Fruit fly (Drosophila melanogaster) whole organism, embryonic: Measurements from ENCODE around the gene CG15423.

ENCODE experiments used
- Adf1 ChIP-seq: fragments of 200-800 bp; sonication (Bioruptor generic); IDR thresholded peaks from 2 replicates; pipeline ENCODE4 v1.3.6; 2022; ENCODE audit warnings: missing biosample characterization, missing genetic modification characterization
- Aef1 ChIP-seq: fragments of 200-800 bp; sonication (Bioruptor generic); IDR thresholded peaks from 3 replicates; pipeline ENCODE4 v1.3.6; 2022; ENCODE audit warnings: missing biosample characterization, missing genetic modification characterization
- CG10209 ChIP-seq: fragments of 200-800 bp; sonication (Bioruptor generic); optimal IDR thresholded peaks from 3 replicates; lab custom pipeline; 2017; ENCODE audit warnings: missing biosample characterization, mild to moderate bottlenecking, missing genetic modification characterization, missing genetic modification reagents
- CG11504 ChIP-seq: fragments of 200-800 bp; sonication (Bioruptor generic); optimal IDR thresholded peaks from 3 replicates; lab custom pipeline; 2019; ENCODE audit warnings: missing biosample characterization, mild to moderate bottlenecking, missing genetic modification characterization, moderate library complexity
- CG12071 ChIP-seq: fragments of 200-800 bp; sonication (Bioruptor generic); optimal IDR thresholded peaks from 3 replicates; lab custom pipeline; 2018; ENCODE audit warnings: missing biosample characterization, mild to moderate bottlenecking, missing genetic modification characterization
- CG12659 ChIP-seq: fragments of 200-800 bp; sonication (Bioruptor generic); optimal IDR thresholded peaks from 3 replicates; lab custom pipeline; 2017; ENCODE audit warnings: mild to moderate bottlenecking, missing biosample characterization, missing genetic modification reagents, missing genetic modification characterization
- CG13894 ChIP-seq: fragments of 200-800 bp; sonication (Bioruptor generic); optimal IDR thresholded peaks from 3 replicates; lab custom pipeline; 2018; ENCODE audit warnings: missing biosample characterization, mild to moderate bottlenecking, missing genetic modification characterization, moderate library complexity
- CG14860 ChIP-seq: fragments of 200-800 bp; sonication (Bioruptor generic); IDR thresholded peaks from 3 replicates; pipeline ENCODE4 v1.3.6; 2022; ENCODE audit warnings: missing biosample characterization, missing genetic modification characterization; ENCODE audit not compliant: partially characterized antibody
- CG15269 ChIP-seq: fragments of 200-800 bp; sonication (Bioruptor generic); optimal IDR thresholded peaks from 2 replicates; lab custom pipeline; 2018; ENCODE audit warnings: missing biosample characterization, mild to moderate bottlenecking, missing genetic modification characterization, moderate library complexity
- CG1603 ChIP-seq: fragments of 200-800 bp; sonication (Bioruptor generic); optimal IDR thresholded peaks from 2 replicates; lab custom pipeline; 2019; ENCODE audit warnings: missing biosample characterization, mild to moderate bottlenecking, missing genetic modification characterization, moderate library complexity
- CG17328 ChIP-seq: fragments of 200-800 bp; sonication (Bioruptor generic); IDR thresholded peaks from 2 replicates; pipeline ENCODE4 v1.3.6; 2022; ENCODE audit warnings: missing biosample characterization, missing genetic modification characterization
- CG17912 ChIP-seq: fragments of 200-800 bp; sonication (Bioruptor generic); optimal IDR thresholded peaks from 2 replicates; lab custom pipeline; 2018; ENCODE audit warnings: missing biosample characterization, mild to moderate bottlenecking, missing genetic modification characterization
- CG3163 ChIP-seq: fragments of 200-800 bp; sonication (Bioruptor generic); optimal IDR thresholded peaks from 3 replicates; lab custom pipeline; 2016; ENCODE audit warnings: missing biosample characterization, missing genetic modification characterization
- CG42726 ChIP-seq: fragments of 200-800 bp; sonication (Bioruptor generic); IDR thresholded peaks from 2 replicates; pipeline ENCODE4 v1.3.6; 2022; ENCODE audit warnings: missing biosample characterization, missing genetic modification characterization; ENCODE audit not compliant: partially characterized antibody
- CG7271 ChIP-seq: fragments of 200-800 bp; sonication (Bioruptor generic); optimal IDR thresholded peaks from 2 replicates; lab custom pipeline; 2018; ENCODE audit warnings: missing biosample characterization, mild to moderate bottlenecking, missing genetic modification characterization, moderate library complexity
- CG7372 ChIP-seq: fragments of 200-800 bp; sonication (Bioruptor generic); IDR thresholded peaks from 2 replicates; pipeline ENCODE4 v1.3.6; 2022; ENCODE audit warnings: missing biosample characterization, missing genetic modification characterization
- CG7987 ChIP-seq: fragments of 200-800 bp; sonication (Bioruptor generic); optimal IDR thresholded peaks from 2 replicates; lab custom pipeline; 2018; ENCODE audit warnings: missing biosample characterization, mild to moderate bottlenecking, missing genetic modification characterization, moderate library complexity
- CG9609 ChIP-seq: fragments of 200-800 bp; sonication (Bioruptor generic); optimal IDR thresholded peaks from 3 replicates; lab custom pipeline; 2016; ENCODE audit warnings: missing biosample characterization, missing genetic modification characterization
- CG9876 ChIP-seq: fragments of 200-800 bp; sonication (Bioruptor generic); optimal IDR thresholded peaks from 2 replicates; lab custom pipeline; 2016; ENCODE audit warnings: missing biosample characterization, missing genetic modification characterization
- CHES-1-like ChIP-seq: fragments of 200-800 bp; sonication (Bioruptor generic); optimal IDR thresholded peaks from 2 replicates; lab custom pipeline; 2016; ENCODE audit warnings: missing biosample characterization, missing genetic modification characterization
- Chrac-16 ChIP-seq: fragments of 200-800 bp; sonication (Bioruptor generic); optimal IDR thresholded peaks from 3 replicates; lab custom pipeline; 2016; ENCODE audit warnings: missing biosample characterization, missing genetic modification characterization
- ERR ChIP-seq: fragments of 200-800 bp; sonication (Bioruptor generic); optimal IDR thresholded peaks from 2 replicates; lab custom pipeline; 2016; ENCODE audit warnings: missing biosample characterization, missing genetic modification characterization
- Fer1 ChIP-seq: fragments of 200-800 bp; sonication (Bioruptor generic); optimal IDR thresholded peaks from 2 replicates; lab custom pipeline; 2017; ENCODE audit warnings: missing biosample characterization, mild to moderate bottlenecking, missing genetic modification characterization
- GATAe ChIP-seq: fragments of 200-800 bp; sonication (Bioruptor generic); conservative IDR thresholded peaks from 2 replicates; pipeline ENCODE4 v1.3.6; 2022; ENCODE audit warnings: missing biosample characterization, missing genetic modification characterization
- Hr78 ChIP-seq, 2 experiments: fragments of 200-800 bp in 1 of 2; fragments of >200 bp in 1 of 2; sonication (Bioruptor generic) in 1 of 2; optimal IDR thresholded peaks; 2 replicates each; lab custom pipeline; 2017 to 2019; ENCODE audit warnings: missing biosample characterization in 2 of 2, missing genetic modification characterization in 2 of 2, mild to moderate bottlenecking in 1 of 2, moderate library complexity in 1 of 2
- Med ChIP-seq: fragments of 200-800 bp; sonication (Bioruptor generic); peaks from one replicate; lab custom pipeline; 2016; ENCODE audit warnings: missing biosample characterization, missing genetic modification characterization, mild to moderate bottlenecking, inconsistent platforms, moderate library complexity
- NC2β ChIP-seq: fragments of 200-800 bp; sonication (Bioruptor generic); optimal IDR thresholded peaks from 2 replicates; lab custom pipeline; 2016; ENCODE audit warnings: missing biosample characterization, missing genetic modification characterization
- NFAT ChIP-seq: fragments of 200-800 bp; sonication (Bioruptor generic); IDR thresholded peaks from 2 replicates; pipeline ENCODE4 v1.3.6; 2022; ENCODE audit warnings: missing biosample characterization, missing genetic modification characterization
- Ravus ChIP-seq: fragments of 200-800 bp; sonication (Bioruptor generic); IDR thresholded peaks from 2 replicates; pipeline ENCODE4 v1.3.6; 2022; ENCODE audit warnings: missing biosample characterization, missing genetic modification characterization
- Six4 ChIP-seq: fragments of 200-800 bp; sonication (Bioruptor generic); optimal IDR thresholded peaks from 2 replicates; lab custom pipeline; 2016; ENCODE audit warnings: missing biosample characterization, missing genetic modification characterization
- Sry-β ChIP-seq: fragments of 200-800 bp; sonication (Bioruptor generic); optimal IDR thresholded peaks from 2 replicates; lab custom pipeline; 2018; ENCODE audit warnings: missing biosample characterization, mild to moderate bottlenecking, missing genetic modification characterization, moderate library complexity
- Ssrp ChIP-seq: fragments of 200-800 bp; sonication (Bioruptor generic); optimal IDR thresholded peaks from 2 replicates; lab custom pipeline; 2018; ENCODE audit warnings: missing biosample characterization, mild to moderate bottlenecking, missing genetic modification characterization, moderate library complexity
- Taf1 ChIP-seq: fragments of 200-800 bp; sonication (Bioruptor generic); IDR thresholded peaks from 2 replicates; pipeline ENCODE4 v1.3.6; 2022; ENCODE audit warnings: missing biosample characterization, missing genetic modification characterization
- Xbp1 ChIP-seq: fragments of 200-800 bp; sonication (Bioruptor generic); optimal IDR thresholded peaks from 3 replicates; lab custom pipeline; 2016; ENCODE audit warnings: missing biosample characterization, mild to moderate bottlenecking, missing genetic modification characterization
- ap ChIP-seq: fragments of 200-800 bp; sonication (Bioruptor generic); IDR thresholded peaks from 2 replicates; pipeline ENCODE4 v1.3.6; 2022; ENCODE audit warnings: missing biosample characterization, missing genetic modification characterization
- br ChIP-seq: fragments of >200 bp; optimal IDR thresholded peaks from 2 replicates; lab custom pipeline; 2017
- chinmo ChIP-seq: fragments of 200-800 bp; sonication (Bioruptor generic); IDR thresholded peaks from 4 replicates; pipeline ENCODE4 v1.3.6; 2022; ENCODE audit warnings: missing biosample characterization, missing genetic modification characterization; ENCODE audit not compliant: partially characterized antibody
- crc ChIP-seq: fragments of 200-800 bp; sonication (Bioruptor generic); optimal IDR thresholded peaks from 2 replicates; lab custom pipeline; 2016; ENCODE audit warnings: missing biosample characterization, missing genetic modification characterization
- dimm ChIP-seq: fragments of 200-800 bp; sonication (Bioruptor generic); IDR thresholded peaks from 2 replicates; pipeline ENCODE4 v1.3.6; 2022; ENCODE audit warnings: missing biosample characterization, missing genetic modification characterization
- fd3F ChIP-seq: fragments of 200-800 bp; sonication (Bioruptor generic); optimal IDR thresholded peaks from 2 replicates; lab custom pipeline; 2018; ENCODE audit warnings: missing biosample characterization, mild to moderate bottlenecking, missing genetic modification characterization, moderate library complexity
- fd96Cb ChIP-seq: fragments of 200-800 bp; sonication (Bioruptor generic); optimal IDR thresholded peaks from 2 replicates; lab custom pipeline; 2018; ENCODE audit warnings: missing biosample characterization, mild to moderate bottlenecking, missing genetic modification characterization, moderate library complexity
- gem ChIP-seq: fragments of 200-800 bp; sonication (Bioruptor generic); optimal IDR thresholded peaks from 2 replicates; lab custom pipeline; 2019; ENCODE audit warnings: missing biosample characterization, mild to moderate bottlenecking, missing genetic modification characterization, moderate library complexity
- grau ChIP-seq: fragments of 200-800 bp; optimal IDR thresholded peaks from 3 replicates; lab custom pipeline; 2019; ENCODE audit warnings: missing biosample characterization, mild to moderate bottlenecking, missing genetic modification characterization, moderate library complexity
- gt ChIP-seq: fragments of 200-800 bp; sonication (Bioruptor generic); IDR thresholded peaks from 2 replicates; pipeline ENCODE4 v1.3.6; 2022; ENCODE audit warnings: missing biosample characterization, missing genetic modification characterization
- hkb ChIP-seq, 2 experiments: fragments of 200-800 bp in 1 of 2; fragments of >200 bp in 1 of 2; sonication (Bioruptor generic) in 1 of 2; IDR thresholded peaks in 1 of 2; optimal IDR thresholded peaks in 1 of 2; 2 replicates each; pipeline versions ENCODE4 v1.3.6 to Lab custom; 2017 to 2022; ENCODE audit warnings: missing biosample characterization in 1 of 2, missing genetic modification characterization in 1 of 2
- oc ChIP-seq: fragments of 200-800 bp; sonication (Bioruptor generic); optimal IDR thresholded peaks from 2 replicates; lab custom pipeline; 2018; ENCODE audit warnings: missing biosample characterization, mild to moderate bottlenecking, missing genetic modification characterization, moderate library complexity
- otp ChIP-seq: fragments of 200-800 bp; sonication (Bioruptor generic); IDR thresholded peaks from 3 replicates; pipeline ENCODE4, ENCODE4 v1.3.6; 2022; ENCODE audit warnings: missing biosample characterization, missing genetic modification characterization
- phol ChIP-seq: fragments of 200-800 bp; sonication (Bioruptor generic); optimal IDR thresholded peaks from 3 replicates; lab custom pipeline; 2018; ENCODE audit warnings: missing biosample characterization, mild to moderate bottlenecking, missing genetic modification characterization, moderate library complexity
- row ChIP-seq: fragments of 200-800 bp; sonication (Bioruptor generic); IDR thresholded peaks from 3 replicates; pipeline ENCODE4 v1.3.6; 2022; ENCODE audit warnings: missing biosample characterization, missing genetic modification characterization
- tap ChIP-seq: fragments of 200-800 bp; optimal IDR thresholded peaks from 3 replicates; lab custom pipeline; 2019; ENCODE audit warnings: missing biosample characterization, mild to moderate bottlenecking, missing genetic modification characterization, moderate library complexity
- tup ChIP-seq: fragments of 200-800 bp; sonication (Bioruptor generic); optimal IDR thresholded peaks from 2 replicates; lab custom pipeline; 2016; ENCODE audit warnings: missing biosample characterization, mild to moderate bottlenecking, missing genetic modification characterization, moderate library complexity

Gene CG15423

DNA sequence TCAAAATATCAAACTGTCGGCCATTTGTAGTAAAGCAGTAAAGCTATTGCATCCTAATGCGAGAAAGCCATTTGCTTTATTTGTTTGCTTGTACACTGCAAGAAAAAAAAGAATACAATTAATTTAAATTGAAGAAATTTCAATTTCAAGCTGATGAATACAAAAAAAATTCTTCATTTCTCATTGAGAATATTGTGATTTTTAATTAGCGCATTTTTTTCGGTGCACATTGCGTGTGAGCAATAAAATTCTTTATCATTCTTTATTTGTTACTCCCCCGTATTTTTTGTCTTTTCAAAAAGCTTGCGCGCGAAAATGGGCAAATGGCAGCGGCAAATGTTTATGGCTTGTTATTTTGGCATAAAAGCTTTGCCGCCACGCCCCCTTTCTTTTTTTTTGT, 6.2 kb downstream of the CG15423 start (continued):
- TF ChIP-seq br (no peak), fd3F (GFP tag; lab: Kevin White, UChicago) (peak; percentile 2), CG7372 (GFP tag; lab: Robert Waterston, UW) (no peak), CG7987 (GFP tag; lab: Kevin White, UChicago) (no peak), CG11504 (peak; percentile 42), NC2β (GFP tag; lab: Kevin White, UChicago) (no peak), CG17328 (peak; percentile 24; the same call in 1 of the 2 replicates), Taf1 (GFP tag; lab: Robert Waterston, UW) (no peak), CG14860 (no peak), crc (GFP tag; lab: Kevin White, UChicago) (no peak), CG10209 (GFP tag; lab: Kevin White, UChicago) (no peak), CG9876 (GFP tag; lab: Kevin White, UChicago) (no peak), grau (tag; lab: Kevin White, UChicago) (peak; percentile 18), Chrac-16 (no peak), Ssrp (tag; lab: Kevin White, UChicago) (no peak), ap (GFP tag; lab: Robert Waterston, UW) (no peak), CG42726 (GFP tag; lab: Robert Waterston, UW) (no peak), GATAe (GFP tag; lab: Robert Waterston, UW) (no peak), chinmo (no peak), CG12659 (no peak), row (peak; percentile 50; the same call in 2 of the 3 replicates), otp (GFP tag; lab: Robert Waterston, UW) (no peak), NFAT (GFP tag; lab: Robert Waterston, UW) (0 out of 2 replicates have a peak, but pooled peaks have one; percentile 7), Aef1 (GFP tag; lab: Robert Waterston, UW) (peak; percentile 24; the same call in 1 of the 3 replicates), CG17912 (GFP tag; lab: Kevin White, UChicago) (no peak), CG13894 (tag; lab: Kevin White, UChicago) (no peak), Med (GFP tag; lab: Kevin White, UChicago) (peak; percentile 63), Adf1 (GFP tag; lab: Robert Waterston, UW) (no peak), CG12071 (GFP tag; lab: Kevin White, UChicago) (no peak), tap (tag; lab: Kevin White, UChicago) (no peak), gt (GFP tag; lab: Robert Waterston, UW) (no peak), CHES-1-like (no peak), CG15269 (tag; lab: Kevin White, UChicago) (peak; percentile 13), Fer1 (GFP tag; lab: Kevin White, UChicago) (no peak), CG7271 (no peak), Sry-β (GFP tag; lab: Kevin White, UChicago) (no peak), ERR (GFP tag; lab: Kevin White, UChicago) (no peak), phol (tag; lab: Kevin White, UChicago) (no peak), CG9609 (no peak), Six4 (GFP tag; lab: Kevin White, UChicago) (no peak), fd96Cb (tag; lab: Kevin White, UChicago) (no peak), tup (no peak), Xbp1 (GFP tag; lab: Kevin White, UChicago) (no peak), CG1603 (no peak), Ravus (no peak), CG3163 (GFP tag; lab: Kevin White, UChicago) (no peak), dimm (GFP tag; lab: Robert Waterston, UW) (no peak), gem (peak; percentile 51), oc (no peak), Hr78 (GFP tag; optimal IDR thresholded peaks at IDR 0.05; lab: Kevin White, UChicago) (no peak), hkb (optimal IDR thresholded peaks at IDR 0.05; lab: Kevin White, UChicago) (no peak), hkb (GFP tag; IDR thresholded peaks at IDR 0.05; lab: Robert Waterston, UW) (no peak)
